Fruit fly (Drosophila melanogaster): ENCODE results near the gene msl-1.

The msl-1 gene

dm6 chr2L:18693877-18694723, 5.5 kb upstream of the msl-1 start (continued):
- TF ChIP-seq unc-4 (GFP tag; IDR thresholded peaks at IDR 0.05; ENCODE audit: partially characterized antibody) (no peak), Ets97D (GFP tag; optimal IDR thresholded peaks at IDR 0.05) (peak; percentile 57), slbo (GFP tag; IDR thresholded peaks at IDR 0.05) (peak; percentile 73), pita (GFP tag; optimal IDR thresholded peaks at IDR 0.05) (no peak), CG7271 (tag; optimal IDR thresholded peaks at IDR 0.05) (no peak), CG33557 (GFP tag; optimal IDR thresholded peaks at IDR 0.05) (peak; percentile 17), sob (GFP tag; IDR thresholded peaks at IDR 0.05) (peak; percentile 37; the same call in 1 of the 2 replicates), CG14014 (GFP tag; IDR thresholded peaks at IDR 0.05) (peak; percentile 76), CG4707 (GFP tag; optimal IDR thresholded peaks at IDR 0.05) (no peak), CG31388 (GFP tag; optimal IDR thresholded peaks at IDR 0.05) (peak; percentile 35), CG2678 (tag; optimal IDR thresholded peaks at IDR 0.05) (peak; percentile 46), bsh (GFP tag; optimal IDR thresholded peaks at IDR 0.05) (peak; percentile 17 to 53), amos (GFP tag; IDR thresholded peaks at IDR 0.05; ENCODE audit: partially characterized antibody) (no peak; the same call in 1 of the 2 replicates), Hr3 (GFP tag; optimal IDR thresholded peaks at IDR 0.05) (no peak), Antp (GFP tag; optimal IDR thresholded peaks at IDR 0.05) (peak; percentile 74), CG17385 (GFP tag; optimal IDR thresholded peaks at IDR 0.05) (peak; percentile 97), Dll (GFP tag; IDR thresholded peaks at IDR 0.05; ENCODE audit: partially characterized antibody) (no peak), Stat92E (GFP tag; optimal IDR thresholded peaks at IDR 0.05) (no peak), knrl (GFP tag; IDR thresholded peaks at IDR 0.05; ENCODE audit: partially characterized antibody) (peak; percentile 32; the same call in 1 of the 3 replicates), jing (GFP tag; optimal IDR thresholded peaks at IDR 0.05) (peak; percentile 5), CG11456 (GFP tag; IDR thresholded peaks at IDR 0.05) (peak; percentile 81), aop (GFP tag; IDR thresholded peaks at IDR 0.05) (peak; percentile 35; the same call in 1 of the 2 replicates), Nf-YC (tag; optimal IDR thresholded peaks at IDR 0.05) (peak; percentile 44), CG16815 (GFP tag; optimal IDR thresholded peaks at IDR 0.05) (peak; percentile 5), sna (GFP tag; IDR thresholded peaks at IDR 0.05; ENCODE audit: partially characterized antibody) (no peak), CG7372 (GFP tag; IDR thresholded peaks at IDR 0.05) (no peak), CG7987 (GFP tag; optimal IDR thresholded peaks at IDR 0.05) (peak; percentile 75), maf-S (GFP tag; optimal IDR thresholded peaks at IDR 0.05) (peak; percentile 50), CG8281 (tag; optimal IDR thresholded peaks at IDR 0.05) (no peak), CG3726 (GFP tag; IDR thresholded peaks at IDR 0.05) (no peak), CG9437 (GFP tag; optimal IDR thresholded peaks at IDR 0.05) (peak; percentile 58), CG11695 (GFP tag; IDR thresholded peaks at IDR 0.05) (peak; percentile 36; the same call in 1 of the 3 replicates), CG3995 (GFP tag; optimal IDR thresholded peaks at IDR 0.05) (no peak), kay (GFP tag; optimal IDR thresholded peaks at IDR 0.05) (no peak), CG14050 (GFP tag; IDR thresholded peaks at IDR 0.05) (no peak; the same call in 2 of the 3 replicates), Mad (GFP tag; optimal IDR thresholded peaks at IDR 0.05) (no peak), Fer3 (tag; optimal IDR thresholded peaks at IDR 0.05) (peak; percentile 16), PHDP (tag; optimal IDR thresholded peaks at IDR 0.05) (peak; percentile 50), nerfin-2 (GFP tag; IDR thresholded peaks at IDR 0.05; ENCODE audit: partially characterized antibody) (no peak), Dip2 (GFP tag; IDR thresholded peaks at IDR 0.05) (no peak), fd96Cb (tag; optimal IDR thresholded peaks at IDR 0.05) (peak; percentile 23), CG30431 (GFP tag; optimal IDR thresholded peaks at IDR 0.05) (no peak), Bgb (GFP tag; IDR thresholded peaks at IDR 0.05; ENCODE audit: partially characterized antibody) (no peak), CG12299 (tag; optimal IDR thresholded peaks at IDR 0.05) (peak; percentile 31), scrt (GFP tag; optimal IDR thresholded peaks at IDR 0.05) (peak; percentile 40), CG6689 (GFP tag; IDR thresholded peaks at IDR 0.05) (peak; percentile 69), CG9817 (tag; optimal IDR thresholded peaks at IDR 0.05) (peak; percentile 2)
